Worm (Caenorhabditis elegans): ENCODE results near the gene Y75B12B.1.

Y75B12B.1 gene

DNA sequence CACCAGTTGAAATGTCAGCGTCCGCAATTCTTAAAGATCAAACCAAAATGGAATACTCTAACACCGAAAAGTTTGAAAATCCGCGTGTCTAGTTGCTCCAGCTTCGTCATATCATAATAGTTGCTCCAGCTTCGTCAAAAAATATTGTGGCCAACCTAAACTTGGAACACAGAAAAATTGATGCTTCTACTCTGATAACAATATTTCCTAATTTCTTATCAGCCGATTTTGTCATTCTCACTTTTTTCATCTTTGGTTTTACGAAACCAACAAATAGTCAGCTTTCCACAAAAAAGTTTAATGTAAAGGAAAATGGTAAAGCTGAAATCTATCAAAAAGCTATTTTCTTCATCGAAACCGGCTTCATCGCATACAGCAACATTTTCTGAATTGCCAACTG, 2.1 kb upstream of the Y75B12B.1 start, which contains the start of gene fbxa-84:
fbxa-84 (plus strand) TSS at position 34 of the 400 bp plus-strand sequence.
- TF ChIP-seq mxl-2 (GFP tag; conservative IDR thresholded peaks at IDR 0.05) (no peak), lin-39 (tag; optimal IDR thresholded peaks at IDR 0.05) (no peak), egl-43 (GFP tag; IDR thresholded peaks at IDR 0.05) (no peak), snpc-4 (tag; optimal IDR thresholded peaks at IDR 0.05) (no peak), ztf-7 (tag; optimal IDR thresholded peaks at IDR 0.05) (no peak), nhr-25 (tag; optimal IDR thresholded peaks at IDR 0.05; ENCODE audit: borderline replicate concordance, insufficient read depth) (no peak), nhr-28 (tag; optimal IDR thresholded peaks at IDR 0.05) (peak; percentile 10), dve-1 (tag; optimal IDR thresholded peaks at IDR 0.05; ENCODE audit: insufficient read depth) (peak; percentile 2), dmd-6 (GFP tag; IDR thresholded peaks at IDR 0.05) (peak; percentile 33; the same call in 1 of the 2 replicates), mdl-1 (tag; optimal IDR thresholded peaks at IDR 0.05) (no peak), hlh-11 (tag; optimal IDR thresholded peaks at IDR 0.05) (no peak), pqm-1 (tag; optimal IDR thresholded peaks at IDR 0.05) (peak; percentile 9), nhr-6 (tag; optimal IDR thresholded peaks at IDR 0.05) (no peak), hlh-30 (tag; optimal IDR thresholded peaks at IDR 0.05; ENCODE audit: insufficient read depth) (no peak), sdz-12 (GFP tag; optimal IDR thresholded peaks at IDR 0.05) (no peak), T20F7.1 (GFP tag; optimal IDR thresholded peaks at IDR 0.05) (no peak), zip-11 (GFP tag; IDR thresholded peaks at IDR 0.05) (no peak), daf-16 (GFP tag; optimal IDR thresholded peaks at IDR 0.05) (no peak), daf-16 (tag; optimal IDR thresholded peaks at IDR 0.05) (no peak), F44E2.7 (GFP tag; IDR thresholded peaks at IDR 0.05) (no peak), snpc-1.2 (GFP tag; IDR thresholded peaks at IDR 0.05) (no peak), lim-7 (GFP tag; IDR thresholded peaks at IDR 0.05) (no peak), ceh-28 (tag; optimal IDR thresholded peaks at IDR 0.05) (no peak), nhr-11 (tag; optimal IDR thresholded peaks at IDR 0.05) (no peak)

DNA sequence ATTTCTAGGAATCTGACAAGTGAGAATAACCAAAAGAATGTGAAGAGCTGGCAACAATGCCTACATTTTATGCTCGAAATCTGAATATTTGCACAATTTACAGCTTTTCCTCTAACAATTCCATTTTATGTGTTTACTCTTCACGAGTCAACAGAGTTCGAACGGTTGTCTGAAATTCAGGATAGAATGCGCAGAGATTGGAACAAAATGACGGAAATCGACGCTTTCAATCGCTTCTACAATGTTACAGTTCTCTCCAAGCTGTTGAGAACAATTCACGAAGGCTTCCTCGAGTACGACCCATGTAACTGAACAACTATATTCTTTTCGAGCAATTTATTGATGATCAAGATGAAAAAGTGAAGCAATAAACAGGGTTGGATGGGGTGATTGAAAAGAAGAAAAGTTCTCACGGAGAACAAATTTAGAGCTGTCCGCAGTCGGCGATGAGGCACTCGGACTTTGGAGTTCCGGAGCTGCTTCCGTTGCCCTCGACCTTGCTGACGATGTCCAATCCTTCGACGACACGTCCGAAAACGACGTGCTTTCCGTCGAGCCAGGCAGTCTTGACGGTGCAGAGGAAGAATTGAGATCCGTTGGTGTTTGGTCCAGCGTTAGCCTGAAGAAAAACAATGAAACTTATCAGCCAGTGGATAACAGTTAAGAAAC, 1.9 kb downstream of the Y75B12B.1 start, which contains the start of gene Y75B12B.3:
Y75B12B.3 (minus strand) TSS at position 21 of the 669 bp plus-strand sequence.
- TF ChIP-seq F49E8.2 (tag; optimal IDR thresholded peaks at IDR 0.05; ENCODE audit: borderline replicate concordance) (peak; percentile 62), php-3 (GFP tag; IDR thresholded peaks at IDR 0.05) (no peak), T20F7.1 (GFP tag; optimal IDR thresholded peaks at IDR 0.05) (no peak), nhr-237 (tag; optimal IDR thresholded peaks at IDR 0.05) (no peak), saeg-2 (GFP tag; IDR thresholded peaks at IDR 0.05) (no peak), snpc-1.2 (GFP tag; IDR thresholded peaks at IDR 0.05) (peak; percentile 70; the same call in 1 of the 2 replicates), mdt-29 (GFP tag; IDR thresholded peaks at IDR 0.05) (0 out of 2 replicates have a peak, but pooled peaks have one; percentile 42), D1046.2 (GFP tag; IDR thresholded peaks at IDR 0.05) (no peak), F26F4.8 (GFP tag; conservative IDR thresholded peaks at IDR 0.05) (no peak), lsy-2 (tag; optimal IDR thresholded peaks at IDR 0.05) (peak in 1 of 2 experiments; percentile 1), dmd-9 (GFP tag; IDR thresholded peaks at IDR 0.05) (no peak), madf-5 (GFP tag; IDR thresholded peaks at IDR 0.05) (0 out of 4 replicates have a peak, but pooled peaks of 1 of the 2 experiments have one; percentile 42), F44E2.7 (GFP tag; IDR thresholded peaks at IDR 0.05) (no peak), R02D3.7 (tag; optimal IDR thresholded peaks at IDR 0.05) (no peak), Y105C5A.15 (GFP tag; IDR thresholded peaks at IDR 0.05) (peak; percentile 2; the same call in 1 of the 2 replicates), aly-2 (tag; optimal IDR thresholded peaks at IDR 0.05) (peak; percentile 43), nhr-102 (tag; optimal IDR thresholded peaks at IDR 0.05) (peak; percentile 2), egl-43 (GFP tag; IDR thresholded peaks at IDR 0.05) (peak; percentile 68), ceh-82 (tag; optimal IDR thresholded peaks at IDR 0.05) (no peak), lin-29 (GFP tag; IDR thresholded peaks at IDR 0.05) (no peak), mxl-3 (GFP tag; optimal IDR thresholded peaks at IDR 0.05) (no peak), vab-7 (GFP tag; IDR thresholded peaks at IDR 0.05) (peak; percentile 33; the same call in 1 of the 2 replicates), set-16 (GFP tag; IDR thresholded peaks at IDR 0.05) (peak; percentile 65), ztf-7 (tag; optimal IDR thresholded peaks at IDR 0.05) (no peak), lin-13 (GFP tag; optimal IDR thresholded peaks at IDR 0.05) (peak; percentile 1), daf-8 (GFP tag; IDR thresholded peaks at IDR 0.05) (no peak), lim-7 (GFP tag; IDR thresholded peaks at IDR 0.05) (0 out of 2 replicates have a peak, but pooled peaks have one; percentile 48), ama-1 (optimal IDR thresholded peaks at IDR 0.05) (peak; percentile 92), unc-130 (GFP tag; optimal IDR thresholded peaks at IDR 0.05) (peak; percentile 26), zip-11 (GFP tag; IDR thresholded peaks at IDR 0.05) (no peak), zip-2 (tag; optimal IDR thresholded peaks at IDR 0.05) (no peak), hmg-1.1 (GFP tag; IDR thresholded peaks at IDR 0.05) (no peak)
